Worm (Caenorhabditis elegans) whole organism, L1 larva: ENCODE measurements around the gene C01G6.2.

Source experiments
- F16B12.6 ChIP-seq: fragments of 150-350 bp; optimal IDR thresholded peaks from 2 replicates; lab custom pipeline; 2014; ENCODE audit warnings: missing biosample characterization, missing genetic modification characterization
- aha-1 ChIP-seq: fragments of 150-350 bp; optimal IDR thresholded peaks from 2 replicates; lab custom pipeline; 2014; ENCODE audit warnings: missing biosample characterization, missing genetic modification characterization
- aly-2 ChIP-seq: fragments of 150-350 bp; optimal IDR thresholded peaks from 2 replicates; lab custom pipeline; 2014; ENCODE audit warnings: missing biosample characterization, missing genetic modification characterization
- blmp-1 ChIP-seq: fragments of 150-350 bp; optimal IDR thresholded peaks from 2 replicates; lab custom pipeline; 2014; ENCODE audit warnings: missing biosample characterization, missing genetic modification characterization
- ceh-63 ChIP-seq: fragments of 200-800 bp; sonication (Bioruptor generic); optimal IDR thresholded peaks from 2 replicates; lab custom pipeline; 2018; ENCODE audit warnings: mild to moderate bottlenecking, missing genetic modification characterization, missing compliant biosample characterization
- ceh-82 ChIP-seq, 3 experiments: fragments of 150-350 bp in 1 of 3; sonication (generic microtip) in 2 of 3; optimal IDR thresholded peaks; 2 replicates each; lab custom pipeline; 2014 to 2017; ENCODE audit warnings: missing biosample characterization in 3 of 3, missing genetic modification characterization in 3 of 3
- dpl-1 ChIP-seq, 3 experiments: fragments of 150-350 bp in 2 of 3; sonication (generic microtip) in 1 of 3; optimal IDR thresholded peaks; 2 replicates each; lab custom pipeline; 2014 to 2017; ENCODE audit warnings: missing biosample characterization in 3 of 3, missing genetic modification characterization in 3 of 3, missing genetic modification reagents in 3 of 3
- efl-1 ChIP-seq, 4 experiments: fragments of 150-350 bp; optimal IDR thresholded peaks in 3 of 4; peaks in 1 of 4; 1 replicate in 1 of 4; 2 replicates in 3 of 4; lab custom pipeline; 2014; ENCODE audit warnings: missing biosample characterization in 2 of 4, missing genetic modification characterization in 2 of 4, missing genetic modification reagents in 2 of 4
- efl-3 ChIP-seq: fragments of 200-800 bp; sonication (Bioruptor generic); optimal IDR thresholded peaks from 2 replicates; lab custom pipeline; 2018; ENCODE audit warnings: mild to moderate bottlenecking, missing genetic modification characterization, missing compliant biosample characterization
- elt-2 ChIP-seq: sonication (generic microtip); optimal IDR thresholded peaks from 2 replicates; lab custom pipeline; 2016; ENCODE audit warnings: missing genetic modification characterization, mild to moderate bottlenecking, inconsistent platforms, missing compliant biosample characterization, missing genetic modification reagents
- elt-3 ChIP-seq, 6 experiments: fragments of 150-350 bp in 1 of 6; sonication (generic microtip); optimal IDR thresholded peaks; 2 replicates each; lab custom pipeline; 2017 to 2018; ENCODE audit warnings: missing biosample characterization in 6 of 6, missing genetic modification characterization in 6 of 6, inconsistent platforms in 1 of 6
- hpl-2 ChIP-seq: fragments of 150-350 bp; optimal IDR thresholded peaks from 2 replicates; lab custom pipeline; 2014; ENCODE audit warnings: missing biosample characterization, missing genetic modification reagents, missing genetic modification characterization
- irx-1 ChIP-seq: sonication (generic microtip); optimal IDR thresholded peaks from 2 replicates; lab custom pipeline; 2016; ENCODE audit warnings: missing genetic modification characterization, missing compliant biosample characterization
- jun-1 ChIP-seq: fragments of 150-350 bp; optimal IDR thresholded peaks from 2 replicates; lab custom pipeline; 2014; ENCODE audit warnings: missing biosample characterization, missing genetic modification reagents, missing genetic modification characterization
- lin-14 ChIP-seq: fragments of 200-800 bp; sonication (Bioruptor generic); optimal IDR thresholded peaks from 2 replicates; lab custom pipeline; 2018; ENCODE audit warnings: mild to moderate bottlenecking, missing genetic modification characterization, moderate library complexity, missing compliant biosample characterization
- lin-15B ChIP-seq: fragments of 150-350 bp; sonication (generic microtip); optimal IDR thresholded peaks from 3 replicates; lab custom pipeline; 2014; ENCODE audit warnings: missing biosample characterization, missing genetic modification characterization
- lin-35 ChIP-seq, 2 experiments: fragments of 150-350 bp; optimal IDR thresholded peaks; 2 replicates each; lab custom pipeline; 2014; ENCODE audit warnings: missing biosample characterization in 2 of 2, missing genetic modification characterization in 2 of 2, missing genetic modification reagents in 2 of 2
- lin-39 ChIP-seq: fragments of 150-350 bp; optimal IDR thresholded peaks from 2 replicates; lab custom pipeline; 2014; ENCODE audit warnings: missing biosample characterization, missing genetic modification reagents, missing genetic modification characterization
- lir-3 ChIP-seq: sonication (generic microtip); optimal IDR thresholded peaks from 2 replicates; lab custom pipeline; 2016; ENCODE audit warnings: mild to moderate bottlenecking, missing genetic modification characterization, moderate library complexity, missing compliant biosample characterization; ENCODE audit not compliant: poor library complexity
- mab-9 ChIP-seq: fragments of 200-800 bp; sonication (Bioruptor generic); IDR thresholded peaks from 2 replicates; pipeline ENCODE4 v1.3.6; 2022; ENCODE audit warnings: missing genetic modification reagents, missing genetic modification characterization, missing compliant biosample characterization
- mdl-1 ChIP-seq, 2 experiments: fragments of 150-350 bp; optimal IDR thresholded peaks; 2 replicates each; lab custom pipeline; 2014 to 2017; ENCODE audit warnings: missing biosample characterization in 2 of 2, missing genetic modification characterization in 2 of 2, inconsistent platforms in 1 of 2
- mef-2 ChIP-seq: fragments of 150-350 bp; optimal IDR thresholded peaks from 2 replicates; lab custom pipeline; 2014; ENCODE audit warnings: missing biosample characterization, missing genetic modification characterization
- nhr-11 ChIP-seq: fragments of 150-350 bp; optimal IDR thresholded peaks from 2 replicates; lab custom pipeline; 2014; ENCODE audit warnings: missing biosample characterization, missing genetic modification characterization
- nhr-12 ChIP-seq: sonication (generic microtip); optimal IDR thresholded peaks from 2 replicates; lab custom pipeline; 2017; ENCODE audit warnings: missing biosample characterization, missing genetic modification characterization
- nhr-20 ChIP-seq: sonication (generic microtip); optimal IDR thresholded peaks from 2 replicates; lab custom pipeline; 2016; ENCODE audit warnings: mild to moderate bottlenecking, missing genetic modification characterization, missing compliant biosample characterization
- nhr-237 ChIP-seq: fragments of 150-350 bp; optimal IDR thresholded peaks from 2 replicates; lab custom pipeline; 2014; ENCODE audit warnings: missing biosample characterization, missing genetic modification characterization
- nhr-71 ChIP-seq: sonication (generic microtip); optimal IDR thresholded peaks from 2 replicates; lab custom pipeline; 2016; ENCODE audit warnings: mild to moderate bottlenecking, missing genetic modification characterization, moderate library complexity, missing compliant biosample characterization
- nhr-77 ChIP-seq: fragments of 150-350 bp; optimal IDR thresholded peaks from 2 replicates; lab custom pipeline; 2014; ENCODE audit warnings: missing biosample characterization, missing genetic modification characterization
- pax-3 ChIP-seq: fragments of 200-800 bp; sonication (Bioruptor generic); optimal IDR thresholded peaks from 2 replicates; lab custom pipeline; 2018; ENCODE audit warnings: mild to moderate bottlenecking, missing genetic modification characterization, moderate library complexity, missing compliant biosample characterization
- skn-1 ChIP-seq: fragments of 150-350 bp; optimal IDR thresholded peaks from 2 replicates; lab custom pipeline; 2014; ENCODE audit warnings: missing biosample characterization, missing genetic modification characterization
- snu-23 ChIP-seq: sonication (generic microtip); optimal IDR thresholded peaks from 2 replicates; lab custom pipeline; 2016; ENCODE audit warnings: missing genetic modification characterization, missing compliant biosample characterization
- sup-37 ChIP-seq: fragments of 200-800 bp; sonication (Bioruptor generic); optimal IDR thresholded peaks from 2 replicates; lab custom pipeline; 2018; ENCODE audit warnings: mild to moderate bottlenecking, missing genetic modification characterization, missing compliant biosample characterization
- unc-62 ChIP-seq: fragments of 150-350 bp; optimal IDR thresholded peaks from 2 replicates; lab custom pipeline; 2014; ENCODE audit warnings: missing biosample characterization, missing genetic modification reagents, missing genetic modification characterization
- vab-15 ChIP-seq: sonication (generic microtip); optimal IDR thresholded peaks from 2 replicates; lab custom pipeline; 2017; ENCODE audit warnings: missing genotype, mild to moderate bottlenecking, missing genetic modification characterization, missing compliant biosample characterization
- zip-4 ChIP-seq: fragments of 200-800 bp; sonication (Bioruptor generic); optimal IDR thresholded peaks from 2 replicates; lab custom pipeline; 2018; ENCODE audit warnings: mild to moderate bottlenecking, missing genetic modification characterization, moderate library complexity, missing compliant biosample characterization

The C01G6.2 gene

ce11 chrII:9266755-9267154 lies at the start of gene C01G6.2:
Gene C01G6.2 (plus strand): TSS chrII:9267055.
- TF ChIP-seq nhr-77 (tag; lab: Kevin White, UChicago) = no peak
- no peak for TF ChIP-seq nhr-12 (tag; lab: Kevin White, UChicago)
- TF ChIP-seq aha-1 (tag; lab: Kevin White, UChicago) = no peak
- no peak for TF ChIP-seq nhr-11 (tag; lab: Kevin White, UChicago)
- TF ChIP-seq lir-3 = no peak
- TF ChIP-seq ceh-63 (GFP tag; lab: Kevin White, UChicago) = no peak
- TF ChIP-seq mab-9 (GFP tag; lab: Robert Waterston, UW) = no peak
- TF ChIP-seq unc-62 (GFP tag; lab: Kevin White, UChicago) = no peak
- TF ChIP-seq mef-2 (tag; lab: Kevin White, UChicago) = no peak
- TF ChIP-seq snu-23 (GFP tag; lab: Kevin White, UChicago) = no peak
- TF ChIP-seq pax-3 (tag; lab: Kevin White, UChicago) = no peak
- TF ChIP-seq lin-15B (tag; lab: Kevin White, UChicago) = no peak
- no peak for TF ChIP-seq F16B12.6 (tag; lab: Kevin White, UChicago)

- peak in 1 of 3 experiments; percentile 23 for TF ChIP-seq dpl-1 (GFP tag; optimal IDR thresholded peaks at IDR 0.05; lab: Kevin White, UChicago)
- TF ChIP-seq lin-14 (GFP tag; lab: Kevin White, UChicago) = no peak
- peak in 1 of 2 experiments; percentile 5 for TF ChIP-seq lin-35 (GFP tag; optimal IDR thresholded peaks at IDR 0.05; lab: Kevin White, UChicago)
These were observed 43.9 kb upstream of the C01G6.2 start, which contains the start of gene ZK1067.3 for ce11 chrII:9222969-9223368. Gene ZK1067.3 (plus strand): TSS chrII:9223269.

ce11 chrII:9227134-9227533 lies 39.7 kb upstream of the C01G6.2 start, which contains the start of gene abu-14:
Gene abu-14 (minus strand): TSS chrII:9227214.
- TF ChIP-seq vab-15 (tag; lab: Kevin White, UChicago) (no peak), efl-3 (no peak), efl-1 (optimal IDR thresholded peaks at IDR 0.05; lab: Kevin White, UChicago) (no peak), efl-1 (GFP tag; optimal IDR thresholded peaks at IDR 0.05 in 1 of 2; lab: Kevin White, UChicago) (peak in 1 of 2 experiments; percentile 55), irx-1 (tag; lab: Kevin White, UChicago) (no peak), zip-4 (GFP tag; lab: Kevin White, UChicago) (no peak), unc-62 (GFP tag; lab: Kevin White, UChicago) (no peak), jun-1 (tag; lab: Kevin White, UChicago) (no peak)

ce11 chrII:9231240-9231639 lies 35.6 kb upstream of the C01G6.2 start, which contains the start of gene gst-13:
Gene gst-13 (plus strand): TSS chrII:9231457.
- TF ChIP-seq nhr-20 (peak; percentile 39), lin-39 (tag; lab: Kevin White, UChicago) (no peak), elt-3 (tag; optimal IDR thresholded peaks at IDR 0.05; lab: Kevin White, UChicago) (peak in 2 of 6 experiments; percentile 8 to 46), nhr-71 (tag; lab: Kevin White, UChicago) (peak; percentile 6), skn-1 (tag; lab: Kevin White, UChicago) (peak; percentile 67), blmp-1 (tag; lab: Kevin White, UChicago) (peak; percentile 64), aly-2 (no peak), mdl-1 (tag; optimal IDR thresholded peaks at IDR 0.05; lab: Kevin White, UChicago) (no peak), elt-2 (tag; lab: Kevin White, UChicago) (peak; percentile 61), lin-35 (GFP tag; optimal IDR thresholded peaks at IDR 0.05; lab: Kevin White, UChicago) (peak in 1 of 2 experiments; percentile 34), efl-1 (optimal IDR thresholded peaks at IDR 0.05; lab: Kevin White, UChicago) (no peak), efl-1 (GFP tag; optimal IDR thresholded peaks at IDR 0.05 in 1 of 2; lab: Kevin White, UChicago) (no peak), pax-3 (tag; lab: Kevin White, UChicago) (no peak), aha-1 (tag; lab: Kevin White, UChicago) (no peak), sup-37 (GFP tag; lab: Kevin White, UChicago) (no peak), nhr-237 (tag; lab: Kevin White, UChicago) (no peak), lin-14 (GFP tag; lab: Kevin White, UChicago) (peak; percentile 64), mef-2 (tag; lab: Kevin White, UChicago) (no peak), ceh-82 (tag; optimal IDR thresholded peaks at IDR 0.05; lab: Kevin White, UChicago) (no peak), hpl-2 (GFP tag; lab: Kevin White, UChicago) (no peak)
